Fruit fly (Drosophila melanogaster) whole organism, larva: ENCODE data around the gene ND-20L.

Source experiments
- noc ChIP-seq: fragments of 200-800 bp; sonication (Bioruptor generic); optimal IDR thresholded peaks from 3 replicates; lab custom pipeline; 2019; ENCODE audit warnings: missing biosample characterization, mild to moderate bottlenecking, missing genetic modification characterization, moderate library complexity

Gene ND-20L

DNA sequence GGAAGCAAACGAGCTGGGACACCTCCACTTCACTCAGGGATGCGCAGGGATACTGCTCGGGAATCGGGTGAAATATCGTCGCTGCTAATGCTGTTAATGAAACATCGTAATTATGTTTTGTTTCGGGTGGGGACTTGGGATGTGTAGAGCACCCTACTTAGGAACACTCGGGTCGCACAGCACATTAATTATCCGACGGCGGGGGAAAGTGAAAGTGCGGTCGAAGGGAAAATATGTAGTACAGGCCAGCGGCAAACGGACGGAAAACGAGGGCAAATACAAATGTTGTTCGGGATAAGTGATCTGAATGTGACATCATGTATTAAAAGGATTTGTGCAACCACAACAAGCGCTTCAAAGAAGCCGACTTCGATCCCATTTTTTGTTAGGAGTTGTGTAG is 4.0 kb upstream of the ND-20L start:
- TF ChIP-seq noc (tag; lab: Kevin White, UChicago) = no peak

DNA sequence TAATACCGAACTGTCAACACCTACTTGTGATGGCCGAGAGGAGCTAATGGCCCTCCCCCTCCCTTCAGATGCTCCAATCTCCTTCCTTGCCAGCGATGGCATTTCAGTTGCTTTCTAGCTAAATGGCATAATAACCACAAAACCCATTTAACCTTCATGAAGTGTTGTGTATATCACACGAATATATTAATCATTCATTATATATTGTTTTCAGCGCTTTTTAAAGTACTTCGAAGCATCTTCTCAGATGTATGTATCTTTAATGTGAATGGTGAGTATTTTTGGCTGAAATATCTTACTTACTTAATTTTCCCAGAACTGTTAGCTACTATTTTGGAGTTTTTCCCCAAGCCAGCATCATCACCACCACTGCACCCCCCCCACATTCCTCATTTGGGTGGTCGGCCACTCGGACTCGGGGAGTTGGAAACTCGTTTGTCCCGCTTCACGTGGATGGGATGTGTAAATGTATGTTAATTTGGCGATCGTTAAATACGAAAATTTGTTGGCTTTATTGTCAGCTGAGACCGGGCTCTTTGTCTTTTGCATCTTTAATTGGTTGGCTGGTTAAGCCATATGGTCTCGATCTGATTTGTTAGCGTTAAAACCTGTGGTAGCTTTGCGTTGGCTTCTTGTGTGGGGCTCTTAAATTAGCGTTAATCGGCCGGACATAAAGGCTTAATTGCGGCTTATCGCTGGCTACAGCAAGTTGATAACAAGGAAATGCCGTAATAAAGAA is 3.0 kb upstream of the ND-20L start:
- TF ChIP-seq noc (tag; lab: Kevin White, UChicago) = no peak

DNA sequence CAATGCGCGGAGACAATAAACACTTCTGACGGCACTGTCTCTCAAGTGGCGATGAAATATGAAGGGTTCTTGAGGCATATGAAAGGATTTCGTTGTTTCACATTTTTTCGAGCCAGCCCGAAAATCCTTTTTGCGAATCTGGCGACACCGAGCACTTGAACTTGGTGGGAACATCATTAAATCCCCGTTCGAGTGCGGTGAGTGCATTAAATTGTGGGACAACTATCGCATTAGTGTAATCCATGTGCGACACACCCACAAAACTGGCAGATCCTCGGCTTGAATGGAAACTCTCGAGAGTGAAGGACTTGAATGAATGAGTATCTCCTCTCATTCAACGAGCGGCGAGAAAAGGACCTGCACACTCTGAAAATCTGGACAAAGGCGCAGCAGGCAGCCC is 1.2 kb downstream of the ND-20L start:
- no peak for TF ChIP-seq noc (tag; lab: Kevin White, UChicago)

DNA sequence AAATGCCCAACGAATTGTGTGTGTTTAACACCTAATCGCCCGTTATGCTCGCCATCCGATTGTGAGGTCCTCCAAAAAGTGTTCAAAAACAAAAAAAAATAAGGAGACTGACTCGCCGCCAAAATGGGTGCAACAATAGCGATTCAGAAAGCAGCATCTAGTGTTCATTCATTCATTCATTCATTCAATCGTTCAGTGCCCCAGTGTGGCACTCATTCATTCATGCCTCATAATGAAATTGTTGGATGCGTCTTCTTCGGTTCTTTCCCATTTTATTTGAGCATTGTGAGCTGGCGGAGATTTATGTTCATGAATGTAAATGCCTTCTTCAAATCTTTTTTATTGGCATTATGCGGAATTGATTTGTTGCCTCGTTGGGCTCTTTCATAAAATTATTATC is 2.4 kb downstream of the ND-20L start:
- TF ChIP-seq noc (tag; lab: Kevin White, UChicago) = no peak

DNA sequence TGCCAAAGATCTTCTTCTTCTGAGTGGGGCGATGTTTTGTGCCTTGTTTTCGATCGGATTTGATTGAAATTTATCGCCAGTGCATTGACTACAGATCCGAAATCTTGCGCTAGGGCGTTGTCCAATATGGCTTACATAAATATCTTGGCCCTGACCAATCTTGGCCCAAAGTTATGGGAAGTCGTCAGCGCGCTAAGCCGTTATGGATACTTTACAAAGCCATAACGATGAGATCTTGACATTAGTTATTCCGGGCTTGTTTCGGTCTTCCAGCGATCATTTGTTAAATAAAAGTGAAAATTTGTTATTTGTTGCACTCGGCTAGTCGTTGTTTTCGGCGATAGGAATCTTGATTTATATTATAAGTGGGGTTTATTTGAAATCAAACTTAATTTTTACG is 3.0 kb downstream of the ND-20L start:
- no peak for TF ChIP-seq noc (tag; lab: Kevin White, UChicago)

DNA sequence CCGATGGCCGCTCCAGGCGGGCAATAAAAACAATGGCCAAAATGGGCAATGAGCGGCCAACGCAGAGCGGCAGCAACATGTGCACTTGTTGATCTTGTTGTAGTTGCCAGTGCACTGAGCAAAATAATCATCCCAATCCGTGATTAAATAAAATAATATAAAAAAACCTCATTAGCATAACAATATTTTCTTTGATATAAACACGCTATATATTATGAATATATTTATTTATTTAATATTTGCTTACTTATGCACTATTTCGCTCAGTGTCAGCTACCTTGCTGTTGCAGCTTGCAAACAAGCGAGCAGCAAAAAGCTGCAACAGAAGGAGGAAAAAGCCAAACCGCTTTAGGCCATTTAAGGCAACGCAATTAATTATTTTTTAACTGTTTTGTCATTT is 3.8 kb downstream of the ND-20L start:
- TF ChIP-seq noc (tag; lab: Kevin White, UChicago) = no peak

DNA sequence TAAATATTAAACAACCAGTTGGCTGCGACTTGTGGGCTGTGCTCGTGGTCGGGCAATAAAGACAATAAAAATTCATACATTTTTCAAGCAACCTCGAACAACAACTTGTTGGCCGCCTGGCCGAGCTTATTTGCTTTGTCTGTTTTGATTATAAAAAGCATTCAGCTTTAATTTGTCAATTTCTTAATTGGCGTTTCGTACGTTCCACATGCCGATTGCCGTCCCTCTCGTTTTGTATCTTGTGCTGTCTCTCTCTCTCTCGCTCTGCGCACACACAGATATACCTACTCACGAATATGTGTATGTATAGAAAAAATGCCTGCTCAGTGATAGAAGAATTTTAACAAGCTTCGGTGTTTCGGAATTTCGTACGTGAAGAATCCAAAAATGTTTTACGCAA is 4.7 kb downstream of the ND-20L start:
- TF ChIP-seq noc (tag; lab: Kevin White, UChicago) = no peak

DNA sequence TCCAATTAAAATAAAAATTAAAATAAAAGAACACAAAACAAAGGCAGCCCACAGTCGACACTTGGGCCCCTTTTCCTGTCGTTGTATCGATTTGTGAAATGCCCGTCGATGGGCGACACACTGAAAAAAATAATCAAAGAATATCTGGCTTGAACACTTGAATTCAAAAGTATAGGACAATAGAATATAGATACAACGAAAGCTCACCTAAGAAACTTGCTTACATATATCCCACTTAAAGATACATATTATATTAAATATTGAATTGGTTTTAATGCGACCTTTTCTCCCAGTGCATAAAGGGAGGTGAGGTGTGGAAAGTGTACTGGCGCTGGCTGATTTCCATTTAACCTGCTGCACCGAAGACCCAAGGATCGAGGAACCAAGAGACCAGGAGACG is 6.6 kb downstream of the ND-20L start:
- no peak for TF ChIP-seq noc (tag; lab: Kevin White, UChicago)

DNA sequence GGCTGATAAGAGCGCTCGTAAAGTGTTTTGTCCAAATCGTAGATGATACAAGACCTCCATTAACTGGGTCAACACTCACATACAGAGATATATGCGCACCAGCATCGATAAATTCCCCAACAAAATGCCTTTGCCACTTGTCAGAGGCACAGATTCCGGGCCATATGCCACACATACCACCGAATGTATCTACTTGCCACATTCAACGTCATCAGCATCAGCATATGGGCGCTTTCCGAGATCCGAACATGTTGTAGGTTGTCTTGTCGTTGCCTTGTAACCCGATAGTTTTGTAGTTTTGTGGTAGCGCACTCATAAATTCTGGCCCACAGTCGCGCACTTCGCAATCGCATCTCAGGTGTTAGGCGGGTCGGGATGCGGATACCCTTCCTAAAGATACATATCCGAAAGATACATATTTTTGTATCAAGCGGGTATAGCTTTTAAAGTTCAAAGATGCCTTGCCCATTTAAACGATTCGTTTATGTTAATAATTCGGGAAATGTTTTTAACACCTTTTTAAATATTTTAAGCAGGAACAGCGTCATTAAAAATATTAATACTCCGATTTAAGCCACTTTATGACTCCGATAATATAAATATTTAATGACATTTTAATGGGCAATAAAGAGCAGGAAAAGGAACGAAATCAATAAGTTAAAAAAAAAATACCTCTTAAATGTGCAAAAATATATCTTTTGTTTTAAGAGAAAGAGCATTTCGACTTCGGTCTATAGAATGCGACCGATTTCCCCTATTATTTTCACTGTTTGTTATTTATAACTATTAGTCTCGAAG is 8.7 kb downstream of the ND-20L start:
- no peak for TF ChIP-seq noc (tag; lab: Kevin White, UChicago)

DNA sequence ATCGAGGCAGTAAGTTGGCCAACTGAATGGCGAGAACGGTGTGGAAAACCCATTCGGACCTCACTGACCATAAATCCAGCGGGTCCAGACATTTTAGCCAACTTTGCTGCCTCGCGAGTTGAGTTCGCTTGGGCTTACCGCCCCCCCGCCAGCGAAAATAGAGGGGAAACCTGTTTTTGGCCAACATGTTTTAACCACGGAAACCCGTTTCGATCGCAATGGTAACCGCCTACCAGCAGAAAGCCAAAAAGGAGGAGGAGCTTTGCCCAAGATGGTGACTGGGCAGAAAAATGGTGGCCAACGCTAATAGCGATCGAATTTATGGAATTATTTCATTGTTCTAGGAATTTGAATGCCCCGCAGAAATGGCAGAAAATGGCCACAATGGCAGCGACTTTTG is 11.0 kb downstream of the ND-20L start:
- TF ChIP-seq noc (tag; lab: Kevin White, UChicago) = no peak

DNA sequence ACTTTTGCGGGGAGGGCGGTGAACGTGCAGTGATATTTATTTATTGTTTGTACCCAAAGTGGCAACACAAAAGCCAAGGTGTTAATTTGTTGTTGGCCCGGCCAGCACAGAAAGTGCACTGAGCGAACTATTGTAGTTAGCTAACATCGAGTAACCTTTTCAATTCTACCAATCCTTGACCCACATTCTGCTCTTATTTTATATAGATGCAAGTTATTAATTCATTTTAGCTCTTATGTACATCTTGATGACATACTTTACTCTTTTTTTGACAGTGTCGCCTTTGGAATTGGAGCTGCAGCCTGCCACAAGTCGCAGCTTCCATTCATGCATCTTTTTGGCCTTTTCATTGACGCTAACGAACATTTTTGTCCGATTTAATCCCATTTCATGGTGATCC is 22.9 kb downstream of the ND-20L start:
- TF ChIP-seq noc (tag; lab: Kevin White, UChicago) = no peak

DNA sequence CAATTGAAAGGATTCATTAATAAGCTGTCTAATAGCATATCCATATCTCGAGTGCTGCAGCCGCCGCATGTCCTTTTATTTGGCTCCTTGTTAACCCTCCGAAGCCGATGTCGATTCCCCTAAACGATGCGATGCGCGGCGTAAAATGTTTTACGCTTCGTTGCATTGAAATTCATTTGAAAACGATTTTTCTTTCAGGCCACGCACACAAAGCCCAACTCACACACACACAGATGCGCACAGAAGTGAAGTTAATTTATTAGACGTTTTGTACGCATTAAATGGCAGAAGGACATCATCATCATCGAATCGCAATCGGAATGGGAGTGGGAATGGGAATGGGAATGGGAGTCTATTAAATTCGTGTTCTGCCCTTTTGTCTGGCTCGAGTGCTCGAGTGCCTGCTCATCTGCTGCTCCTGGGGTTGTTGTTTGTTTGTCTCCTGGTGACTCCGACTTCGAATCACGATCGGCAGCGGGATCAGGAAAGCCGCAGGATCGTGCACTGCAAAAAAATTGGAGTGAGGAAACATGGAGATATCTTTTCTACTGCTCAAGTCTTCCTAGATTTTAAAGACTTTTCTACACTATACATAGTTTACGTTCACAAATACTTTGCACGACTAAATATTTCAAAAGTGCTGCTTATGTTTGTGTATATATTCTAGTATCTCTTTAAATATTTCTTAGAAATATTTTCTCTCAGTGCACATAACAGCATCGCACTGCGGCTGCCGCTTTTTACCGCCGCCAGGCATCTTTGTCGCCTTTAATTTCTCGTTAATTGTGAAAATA is 25.6 kb downstream of the ND-20L start:
- no peak for TF ChIP-seq noc (tag; lab: Kevin White, UChicago)

DNA sequence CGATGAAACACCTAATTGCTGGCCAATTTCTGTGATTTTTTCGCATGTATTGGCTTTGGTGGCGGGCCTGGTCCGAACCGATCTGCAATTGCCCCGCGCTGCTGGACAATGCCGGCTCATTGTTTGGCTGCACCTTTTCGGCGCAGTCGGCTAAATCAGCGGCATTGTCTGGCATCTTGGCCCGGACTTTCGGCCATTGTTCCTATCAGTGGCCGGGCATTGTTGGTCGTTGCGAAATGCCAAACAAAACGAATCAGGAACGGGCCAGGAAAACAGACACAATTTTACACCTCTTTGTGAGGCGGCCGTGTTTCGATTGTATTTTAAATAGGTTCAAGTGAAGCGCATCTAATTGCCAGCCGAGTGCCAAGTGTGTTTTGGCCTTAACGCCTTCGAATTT is 29.6 kb downstream of the ND-20L start:
- TF ChIP-seq noc (tag; lab: Kevin White, UChicago) = no peak

DNA sequence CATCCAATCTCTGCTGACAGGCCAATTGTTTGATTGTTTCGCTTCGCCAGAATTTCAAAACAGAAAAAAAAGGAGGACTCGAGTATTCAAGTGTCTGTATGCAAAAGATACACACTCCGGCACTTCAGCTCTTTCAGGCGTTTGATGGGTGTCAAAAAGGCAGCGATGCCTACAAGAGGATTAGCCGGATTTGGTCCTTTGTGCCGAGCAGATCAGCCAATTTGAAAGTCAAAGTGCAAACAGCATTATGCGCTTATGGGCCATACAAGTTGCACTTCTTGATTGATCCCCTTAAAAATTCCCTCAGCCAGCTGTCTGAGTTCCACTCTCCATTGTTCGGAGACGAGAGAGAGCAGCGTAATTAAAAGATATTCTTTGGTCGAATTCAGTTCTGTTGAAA is 30.9 kb downstream of the ND-20L start:
- TF ChIP-seq noc (tag; lab: Kevin White, UChicago) = no peak

DNA sequence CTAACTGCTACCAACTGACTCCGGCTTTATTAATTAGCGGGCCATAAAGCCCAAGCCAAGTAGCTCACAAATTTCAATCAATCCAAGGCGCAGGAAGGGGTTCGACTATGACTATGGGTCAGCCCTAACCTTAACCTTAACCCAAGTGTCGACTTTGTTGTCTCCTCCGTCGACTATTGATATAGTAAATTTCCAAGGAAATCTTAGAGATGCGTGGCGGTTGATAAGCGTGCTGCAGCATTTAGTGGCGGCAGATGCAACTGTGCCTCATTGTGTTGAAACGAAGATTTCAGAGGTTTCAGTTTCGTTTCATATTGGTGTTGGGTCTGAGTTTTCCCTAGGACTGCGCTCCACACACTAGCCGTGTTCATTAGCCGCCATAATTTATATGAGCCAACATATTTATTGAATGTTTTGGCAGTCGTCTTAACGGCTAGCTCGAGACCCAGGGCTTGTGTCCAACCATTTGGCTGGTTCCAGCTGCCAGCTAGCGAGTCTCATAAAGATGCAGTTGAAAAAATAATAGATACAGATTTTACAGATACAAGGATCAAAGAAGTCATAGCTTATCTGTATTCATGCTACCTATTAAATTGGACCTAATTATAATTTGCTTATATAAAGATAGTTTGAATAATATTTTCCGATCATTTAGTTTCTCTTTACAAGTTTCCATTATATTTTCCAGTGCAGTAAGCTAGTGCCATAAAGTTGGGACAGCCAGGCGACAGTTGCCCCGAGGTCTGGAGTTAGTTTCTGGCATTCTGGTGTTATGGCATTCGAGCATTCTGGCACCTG is 31.9 kb downstream of the ND-20L start:
- no peak for TF ChIP-seq noc (tag; lab: Kevin White, UChicago)
